Worm (Caenorhabditis elegans) whole organism, L2 larva: Measurements from ENCODE around the gene R07B1.9.
A peak's percentile ranks its signal among the peaks of the same experiment; 100 is the strongest.

ENCODE experiments used
- C34F6.9 ChIP-seq: fragments of 150-350 bp; optimal IDR thresholded peaks from 2 replicates; lab custom pipeline; 2014; ENCODE audit warnings: missing biosample characterization, missing genetic modification characterization
- Y55F3AM.14 ChIP-seq: fragments of 200-800 bp; sonication (Bioruptor generic); optimal IDR thresholded peaks from 2 replicates; lab custom pipeline; 2018; ENCODE audit warnings: mild to moderate bottlenecking, missing genetic modification characterization, missing compliant biosample characterization
- aly-2 ChIP-seq: fragments of 150-350 bp; optimal IDR thresholded peaks from 2 replicates; lab custom pipeline; 2014; ENCODE audit warnings: missing biosample characterization, missing genetic modification characterization
- fos-1 ChIP-seq: fragments of 150-350 bp; optimal IDR thresholded peaks from 2 replicates; lab custom pipeline; 2014; ENCODE audit warnings: missing biosample characterization, missing genetic modification characterization
- nhr-11 ChIP-seq: fragments of 150-350 bp; optimal IDR thresholded peaks from 2 replicates; lab custom pipeline; 2014; ENCODE audit warnings: missing biosample characterization, missing genetic modification characterization
- nhr-21 ChIP-seq: fragments of 150-350 bp; optimal IDR thresholded peaks from 2 replicates; lab custom pipeline; 2014; ENCODE audit warnings: missing biosample characterization, missing genetic modification characterization
- nhr-25 ChIP-seq: fragments of 150-350 bp; sonication (generic microtip); optimal IDR thresholded peaks from 3 replicates; lab custom pipeline; 2014; ENCODE audit warnings: missing biosample characterization, missing genetic modification characterization
- ztf-1 ChIP-seq: fragments of 200-800 bp; sonication (Bioruptor generic); conservative IDR thresholded peaks from 2 replicates; pipeline ENCODE4 v1.3.6; 2022; ENCODE audit warnings: missing genetic modification characterization, missing compliant biosample characterization

R07B1.9 gene

DNA sequence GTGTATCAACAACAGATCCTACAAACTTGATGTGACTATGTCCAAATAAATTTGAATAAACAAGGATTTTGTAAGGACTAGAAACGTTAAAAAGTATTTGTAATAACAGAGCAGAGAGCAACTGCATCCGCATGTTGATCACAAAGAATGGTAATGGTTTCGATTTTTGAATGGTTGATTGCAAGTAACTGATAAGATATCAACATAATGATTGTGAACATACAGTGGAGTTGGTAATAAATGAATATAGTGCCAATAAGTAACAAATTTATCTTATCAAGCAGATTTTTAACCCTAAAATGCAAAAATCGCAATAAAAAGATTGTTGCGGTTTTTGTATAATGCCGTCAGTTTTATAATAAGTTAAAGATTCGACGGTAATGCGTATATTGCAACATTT lies 47.7 kb downstream of the R07B1.9 start, which contains the start of gene ugt-23:
ugt-23 (minus strand) TSS at position 212 of the 400 bp plus-strand sequence.
- TF ChIP-seq fos-1 (tag; lab: Kevin White, UChicago) (peak; percentile 69), aly-2 (no peak)
- TF ChIP-seq, all 48 proteins: peak for 1

DNA sequence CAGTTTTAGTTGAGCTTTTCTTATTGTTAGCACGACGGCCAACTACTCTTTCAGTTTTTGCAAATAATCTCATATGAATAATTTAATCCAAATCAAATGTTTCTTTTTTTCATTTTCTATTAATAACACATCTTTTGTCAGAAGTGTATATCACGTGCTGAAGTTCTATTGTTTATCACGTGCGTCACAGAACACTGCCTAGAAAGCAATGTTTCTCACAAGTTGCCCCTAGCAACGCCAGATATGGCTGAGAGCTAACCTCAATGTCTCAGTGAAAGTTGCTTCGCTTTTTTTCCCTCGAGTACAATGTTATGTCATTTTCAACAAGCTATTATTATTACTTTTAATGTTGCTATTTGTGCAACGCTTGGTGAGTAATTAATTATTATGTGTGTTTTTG lies 50.8 kb downstream of the R07B1.9 start:
- no peak for TF ChIP-seq nhr-11 (tag; lab: Kevin White, UChicago)
- TF ChIP-seq ztf-1 (GFP tag; lab: Robert Waterston, UW), result no peak
- peak; percentile 30 for TF ChIP-seq C34F6.9 (tag; lab: Kevin White, UChicago)
- peak; percentile 29 for TF ChIP-seq nhr-21 (tag; lab: Kevin White, UChicago)
- TF ChIP-seq nhr-25 (tag; lab: Kevin White, UChicago), result no peak
- TF ChIP-seq Y55F3AM.14 (GFP tag; lab: Kevin White, UChicago), result no peak
- TF ChIP-seq, all 48 proteins: peak for 2
